Fruit fly (Drosophila melanogaster) whole organism, embryonic: ENCODE measurements around the gene CG32801.

ENCODE experiments used
- Atf-2 ChIP-seq: fragments of 200-800 bp; sonication (Bioruptor generic); optimal IDR thresholded peaks from 2 replicates; lab custom pipeline; 2016; ENCODE audit warnings: missing biosample characterization, missing genetic modification characterization
- CG10565 ChIP-seq: fragments of 200-800 bp; sonication (Bioruptor generic); optimal IDR thresholded peaks from 3 replicates; lab custom pipeline; 2016; ENCODE audit warnings: missing biosample characterization, mild to moderate bottlenecking, missing genetic modification characterization
- CG11696 ChIP-seq: fragments of 200-800 bp; sonication (Bioruptor generic); IDR thresholded peaks from 2 replicates; pipeline ENCODE4 v1.3.6; 2022; ENCODE audit warnings: missing biosample characterization, missing genetic modification characterization
- CG12219 ChIP-seq: fragments of 200-800 bp; sonication (Bioruptor generic); optimal IDR thresholded peaks from 3 replicates; lab custom pipeline; 2018; ENCODE audit warnings: missing biosample characterization, mild to moderate bottlenecking, missing genetic modification characterization
- CG12659 ChIP-seq: fragments of 200-800 bp; sonication (Bioruptor generic); optimal IDR thresholded peaks from 3 replicates; lab custom pipeline; 2017; ENCODE audit warnings: mild to moderate bottlenecking, missing biosample characterization, missing genetic modification reagents, missing genetic modification characterization
- CG13123 ChIP-seq: fragments of 200-800 bp; sonication (Bioruptor generic); optimal IDR thresholded peaks from 2 replicates; lab custom pipeline; 2016; ENCODE audit warnings: missing biosample characterization, missing genetic modification characterization
- CG14667 ChIP-seq: fragments of 200-800 bp; sonication (Bioruptor generic); IDR thresholded peaks from 2 replicates; pipeline ENCODE4 v1.3.6; 2022; ENCODE audit warnings: missing biosample characterization, missing genetic modification characterization
- CG14965 ChIP-seq: fragments of 200-800 bp; sonication (Bioruptor generic); optimal IDR thresholded peaks from 2 replicates; lab custom pipeline; 2016; ENCODE audit warnings: missing biosample characterization, missing genetic modification characterization, borderline replicate concordance
- CG1792 ChIP-seq: fragments of 200-800 bp; sonication (Bioruptor generic); optimal IDR thresholded peaks from 2 replicates; lab custom pipeline; 2016; ENCODE audit warnings: missing biosample characterization, missing genetic modification characterization
- CG2129 ChIP-seq: fragments of 200-800 bp; sonication (Bioruptor generic); IDR thresholded peaks from 2 replicates; pipeline ENCODE4 v1.3.6; 2022; ENCODE audit warnings: missing biosample characterization, missing genetic modification characterization; ENCODE audit not compliant: partially characterized antibody
- CG30431 ChIP-seq: fragments of 200-800 bp; sonication (Bioruptor generic); optimal IDR thresholded peaks from 2 replicates; lab custom pipeline; 2017; ENCODE audit warnings: missing biosample characterization, missing genetic modification characterization
- CG4404 ChIP-seq: fragments of 200-800 bp; sonication (Bioruptor generic); IDR thresholded peaks from 2 replicates; pipeline ENCODE4 v1.3.6; 2022; ENCODE audit warnings: missing biosample characterization, missing genetic modification characterization
- CG4820 ChIP-seq: fragments of 200-800 bp; sonication (Bioruptor generic); optimal IDR thresholded peaks from 3 replicates; lab custom pipeline; 2016; ENCODE audit warnings: missing biosample characterization, missing genetic modification characterization
- CG6654 ChIP-seq: fragments of 200-800 bp; sonication (Bioruptor generic); optimal IDR thresholded peaks from 2 replicates; lab custom pipeline; 2017; ENCODE audit warnings: missing biosample characterization, mild to moderate bottlenecking, missing genetic modification characterization
- CG6765 ChIP-seq: fragments of 200-800 bp; sonication (Bioruptor generic); optimal IDR thresholded peaks from 3 replicates; lab custom pipeline; 2017; ENCODE audit warnings: missing biosample characterization, mild to moderate bottlenecking, missing genetic modification characterization
- CG7556 ChIP-seq: fragments of 200-800 bp; sonication (Bioruptor generic); optimal IDR thresholded peaks from 2 replicates; lab custom pipeline; 2017; ENCODE audit warnings: missing biosample characterization, mild to moderate bottlenecking, missing genetic modification characterization
- CG7839 ChIP-seq: fragments of 200-800 bp; sonication (Bioruptor generic); optimal IDR thresholded peaks from 3 replicates; lab custom pipeline; 2018; ENCODE audit warnings: missing biosample characterization, mild to moderate bottlenecking, missing genetic modification characterization, moderate library complexity
- CG7963 ChIP-seq: fragments of 200-800 bp; sonication (Bioruptor generic); IDR thresholded peaks from 3 replicates; pipeline ENCODE4 v1.3.6; 2022; ENCODE audit warnings: missing biosample characterization, missing genetic modification characterization; ENCODE audit not compliant: partially characterized antibody
- CG8089 ChIP-seq: fragments of 200-800 bp; sonication (Bioruptor generic); optimal IDR thresholded peaks from 3 replicates; lab custom pipeline; 2016; ENCODE audit warnings: missing biosample characterization, missing genetic modification characterization
- CG8290 ChIP-seq, 3 experiments: fragments of 200-800 bp; sonication (Bioruptor generic); optimal IDR thresholded peaks; 2 replicates each; lab custom pipeline; 2016 to 2019; ENCODE audit warnings: missing biosample characterization in 3 of 3, missing genetic modification characterization in 3 of 3, mild to moderate bottlenecking in 2 of 3, moderate library complexity in 1 of 3
- CG9609 ChIP-seq: fragments of 200-800 bp; sonication (Bioruptor generic); optimal IDR thresholded peaks from 3 replicates; lab custom pipeline; 2016; ENCODE audit warnings: missing biosample characterization, missing genetic modification characterization
- Doc3 ChIP-seq: fragments of 200-800 bp; sonication (Bioruptor generic); IDR thresholded peaks from 3 replicates; pipeline ENCODE4 v1.3.6; 2022; ENCODE audit warnings: missing biosample characterization, missing genetic modification characterization; ENCODE audit not compliant: partially characterized antibody
- HLH4C ChIP-seq: fragments of 200-800 bp; sonication (Bioruptor generic); IDR thresholded peaks from 3 replicates; pipeline ENCODE4 v1.3.6; 2022; ENCODE audit warnings: missing biosample characterization, missing genetic modification characterization; ENCODE audit not compliant: partially characterized antibody
- Hmx ChIP-seq: fragments of 200-800 bp; sonication (Bioruptor generic); optimal IDR thresholded peaks from 2 replicates; lab custom pipeline; 2016; ENCODE audit warnings: missing biosample characterization, missing genetic modification characterization
- Hr78 ChIP-seq, 2 experiments: fragments of 200-800 bp in 1 of 2; fragments of >200 bp in 1 of 2; sonication (Bioruptor generic) in 1 of 2; optimal IDR thresholded peaks; 2 replicates each; lab custom pipeline; 2017 to 2019; ENCODE audit warnings: missing biosample characterization in 2 of 2, missing genetic modification characterization in 2 of 2, mild to moderate bottlenecking in 1 of 2, moderate library complexity in 1 of 2
- Jarid2 ChIP-seq: fragments of 200-800 bp; sonication (Bioruptor generic); optimal IDR thresholded peaks from 3 replicates; lab custom pipeline; 2017; ENCODE audit warnings: mild to moderate bottlenecking, missing biosample characterization, missing genetic modification reagents, missing genetic modification characterization
- MTF-1 ChIP-seq: fragments of 200-800 bp; sonication (Bioruptor generic); optimal IDR thresholded peaks from 2 replicates; lab custom pipeline; 2018; ENCODE audit warnings: missing biosample characterization, mild to moderate bottlenecking, missing genetic modification characterization, borderline replicate concordance
- Nf-YC ChIP-seq: fragments of 200-800 bp; optimal IDR thresholded peaks from 3 replicates; lab custom pipeline; 2019; ENCODE audit warnings: missing biosample characterization, mild to moderate bottlenecking, missing genetic modification characterization, moderate library complexity
- Optix ChIP-seq: fragments of 200-800 bp; sonication (Bioruptor generic); IDR thresholded peaks from 3 replicates; pipeline ENCODE4 v1.3.6; 2022; ENCODE audit warnings: missing biosample characterization, missing genetic modification characterization
- Pdp1 ChIP-seq, 2 experiments: fragments of 200-800 bp; sonication (Bioruptor generic); optimal IDR thresholded peaks; 3 replicates each; lab custom pipeline; 2016; ENCODE audit warnings: missing biosample characterization in 2 of 2, missing genetic modification characterization in 2 of 2, mild to moderate bottlenecking in 1 of 2, moderate library complexity in 1 of 2
- Poxn ChIP-seq: fragments of 200-800 bp; sonication (Bioruptor generic); IDR thresholded peaks from 2 replicates; pipeline ENCODE4 v1.3.6; 2022; ENCODE audit warnings: missing biosample characterization, missing genetic modification characterization
- Rfx ChIP-seq: fragments of 200-800 bp; sonication (Bioruptor generic); IDR thresholded peaks from 2 replicates; pipeline ENCODE4 v1.3.6; 2022; ENCODE audit warnings: missing biosample characterization, missing genetic modification characterization
- Rx ChIP-seq: fragments of 200-800 bp; sonication (Bioruptor generic); IDR thresholded peaks from 2 replicates; pipeline ENCODE4 v1.3.6; 2022; ENCODE audit warnings: missing biosample characterization, missing genetic modification characterization
- Vsx1 ChIP-seq: fragments of 200-800 bp; sonication (Bioruptor generic); optimal IDR thresholded peaks from 2 replicates; lab custom pipeline; 2017; ENCODE audit warnings: missing biosample characterization, mild to moderate bottlenecking, missing genetic modification characterization, missing genetic modification reagents
- al ChIP-seq: fragments of 200-800 bp; sonication (Bioruptor generic); IDR thresholded peaks from 2 replicates; pipeline ENCODE4 v1.3.6; 2022; ENCODE audit warnings: missing biosample characterization, missing genetic modification characterization
- disco-r ChIP-seq: fragments of 200-800 bp; sonication (Bioruptor generic); optimal IDR thresholded peaks from 2 replicates; lab custom pipeline; 2016; ENCODE audit warnings: missing biosample characterization, missing genetic modification characterization
- ems ChIP-seq: fragments of 200-800 bp; sonication (Bioruptor generic); optimal IDR thresholded peaks from 3 replicates; lab custom pipeline; 2016; ENCODE audit warnings: missing biosample characterization, missing genetic modification characterization
- exex ChIP-seq: fragments of 200-800 bp; sonication (Bioruptor generic); optimal IDR thresholded peaks from 4 replicates; lab custom pipeline; 2018; ENCODE audit warnings: missing biosample characterization, mild to moderate bottlenecking, missing genetic modification characterization, moderate library complexity
- grau ChIP-seq: fragments of 200-800 bp; optimal IDR thresholded peaks from 3 replicates; lab custom pipeline; 2019; ENCODE audit warnings: missing biosample characterization, mild to moderate bottlenecking, missing genetic modification characterization, moderate library complexity
- gro ChIP-seq: fragments of 200-800 bp; sonication (Bioruptor generic); optimal IDR thresholded peaks from 2 replicates; lab custom pipeline; 2016; ENCODE audit warnings: missing biosample characterization, missing genetic modification characterization
- ind ChIP-seq: fragments of 200-800 bp; sonication (Bioruptor generic); optimal IDR thresholded peaks from 3 replicates; lab custom pipeline; 2016; ENCODE audit warnings: missing biosample characterization, missing genetic modification characterization
- jing ChIP-seq: fragments of 200-800 bp; sonication (Bioruptor generic); optimal IDR thresholded peaks from 2 replicates; lab custom pipeline; 2018; ENCODE audit warnings: missing biosample characterization, mild to moderate bottlenecking, missing genetic modification characterization
- kni ChIP-seq: fragments of 200-800 bp; sonication (Bioruptor generic); optimal IDR thresholded peaks from 3 replicates; lab custom pipeline; 2017; ENCODE audit warnings: mild to moderate bottlenecking, missing biosample characterization, missing genetic modification reagents, missing genetic modification characterization
- knrl ChIP-seq: fragments of 200-800 bp; sonication (Bioruptor generic); IDR thresholded peaks from 3 replicates; pipeline ENCODE4 v1.3.6; 2022; ENCODE audit warnings: missing biosample characterization, missing genetic modification characterization; ENCODE audit not compliant: partially characterized antibody
- org-1 ChIP-seq: fragments of 200-800 bp; sonication (Bioruptor generic); optimal IDR thresholded peaks from 2 replicates; lab custom pipeline; 2017; ENCODE audit warnings: missing biosample characterization, missing genetic modification characterization
- pho ChIP-seq: fragments of 200-800 bp; sonication (Bioruptor generic); optimal IDR thresholded peaks from 2 replicates; lab custom pipeline; 2016; ENCODE audit warnings: missing biosample characterization, missing genetic modification characterization
- row ChIP-seq: fragments of 200-800 bp; sonication (Bioruptor generic); IDR thresholded peaks from 3 replicates; pipeline ENCODE4 v1.3.6; 2022; ENCODE audit warnings: missing biosample characterization, missing genetic modification characterization
- slou ChIP-seq: fragments of 200-800 bp; sonication (Bioruptor generic); optimal IDR thresholded peaks from 3 replicates; lab custom pipeline; 2016; ENCODE audit warnings: missing biosample characterization, missing genetic modification characterization
- trem ChIP-seq: fragments of 200-800 bp; optimal IDR thresholded peaks from 3 replicates; lab custom pipeline; 2019; ENCODE audit warnings: missing biosample characterization, mild to moderate bottlenecking, missing genetic modification characterization, moderate library complexity

Gene CG32801

DNA sequence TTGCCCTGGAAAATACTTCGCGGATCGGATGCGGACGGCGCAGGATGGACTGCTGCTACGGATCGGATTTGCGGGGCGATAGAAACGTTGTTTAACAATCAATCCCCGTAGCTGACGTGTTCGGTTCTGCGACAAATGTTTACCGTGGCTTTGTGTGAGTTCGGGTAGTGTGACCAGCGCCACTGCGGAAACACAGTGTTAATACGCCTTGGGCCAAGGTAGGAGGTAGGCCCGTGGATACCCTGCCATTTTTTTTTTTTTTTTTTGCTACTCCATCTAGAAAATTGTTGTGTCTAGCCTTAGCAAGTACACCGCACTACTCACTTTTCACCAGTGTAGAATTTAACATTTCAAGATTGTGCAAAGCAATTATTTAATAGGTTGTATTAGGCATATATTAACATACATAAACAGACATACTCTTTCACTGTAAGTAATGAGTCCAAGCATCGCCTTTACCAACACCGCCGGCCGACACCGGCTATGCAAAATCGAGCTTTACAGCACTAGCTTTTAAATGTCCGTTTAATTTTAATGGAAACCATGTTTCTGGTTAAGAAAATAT is 41.3 kb downstream of the CG32801 start, which contains the start of gene deltaCOP (continued):
- TF ChIP-seq Pdp1 (GFP tag; optimal IDR thresholded peaks at IDR 0.05; lab: Kevin White, UChicago) (peak; percentile 85 to 91), CG4404 (peak; percentile 80), Rx (peak; percentile 59; the same call in 1 of the 2 replicates), CG12659 (peak; percentile 90), exex (no peak), MTF-1 (GFP tag; lab: Kevin White, UChicago) (peak; percentile 20), CG7839 (tag; lab: Kevin White, UChicago) (peak; percentile 82), slou (peak; percentile 72), knrl (GFP tag; lab: Robert Waterston, UW) (peak; percentile 40; the same call in 1 of the 3 replicates), al (GFP tag; lab: Robert Waterston, UW) (peak; percentile 88), Nf-YC (tag; lab: Kevin White, UChicago) (peak; percentile 60), CG12219 (GFP tag; lab: Kevin White, UChicago) (no peak), Doc3 (GFP tag; lab: Robert Waterston, UW) (no peak), CG14667 (GFP tag; lab: Robert Waterston, UW) (peak; percentile 62), CG14965 (peak; percentile 52), CG7963 (GFP tag; lab: Robert Waterston, UW) (no peak), CG8089 (peak; percentile 88), row (GFP tag; lab: Robert Waterston, UW) (peak; percentile 99), grau (tag; lab: Kevin White, UChicago) (peak; percentile 83), pho (GFP tag; lab: Kevin White, UChicago) (peak; percentile 94), HLH4C (GFP tag; lab: Robert Waterston, UW) (no peak), kni (GFP tag; lab: Kevin White, UChicago) (peak; percentile 32), trem (tag; lab: Kevin White, UChicago) (peak; percentile 45), jing (GFP tag; lab: Kevin White, UChicago) (no peak), Jarid2 (GFP tag; lab: Kevin White, UChicago) (no peak), Atf-2 (GFP tag; lab: Kevin White, UChicago) (peak; percentile 88), CG13123 (GFP tag; lab: Kevin White, UChicago) (peak; percentile 80), CG9609 (GFP tag; lab: Kevin White, UChicago) (peak; percentile 95), ind (GFP tag; lab: Kevin White, UChicago) (peak; percentile 90), Hr78 (GFP tag; optimal IDR thresholded peaks at IDR 0.05; lab: Kevin White, UChicago) (peak in 1 of 2 experiments; percentile 2), Rfx (GFP tag; lab: Robert Waterston, UW) (peak; percentile 89), disco-r (peak; percentile 81), CG11696 (GFP tag; lab: Robert Waterston, UW) (0 out of 2 replicates have a peak, but pooled peaks have one; percentile 42), CG4820 (peak; percentile 80), CG10565 (GFP tag; lab: Kevin White, UChicago) (peak; percentile 43), CG1792 (GFP tag; lab: Kevin White, UChicago) (peak; percentile 83), org-1 (peak; percentile 59), CG8290 (GFP tag; optimal IDR thresholded peaks at IDR 0.05; lab: Kevin White, UChicago) (no peak), CG8290 (tag; optimal IDR thresholded peaks at IDR 0.05; lab: Kevin White, UChicago) (peak in 1 of 2 experiments; percentile 40), Vsx1 (GFP tag; lab: Kevin White, UChicago) (no peak), CG7556 (GFP tag; lab: Kevin White, UChicago) (peak; percentile 77), Hmx (GFP tag; lab: Kevin White, UChicago) (no peak), CG2129 (GFP tag; lab: Robert Waterston, UW) (no peak), gro (GFP tag; lab: Kevin White, UChicago) (peak; percentile 92), CG6765 (GFP tag; lab: Kevin White, UChicago) (peak; percentile 45), CG30431 (peak; percentile 46), ems (GFP tag; lab: Kevin White, UChicago) (peak; percentile 88), Poxn (no peak), CG6654 (GFP tag; lab: Kevin White, UChicago) (peak; percentile 32), Optix (peak; percentile 87)
